Fruit fly (Drosophila melanogaster) S2 (cell line): ENCODE data around the gene slmb.

Source experiments
- CG8478 ChIP-seq: fragments of >200 bp; optimal IDR thresholded peaks from 2 replicates; lab custom pipeline; 2018
- CTCF ChIP-seq, 2 experiments: fragments of >200 bp; optimal IDR thresholded peaks; 2 replicates each; lab custom pipeline; 2018

dm6 chr3R:21096532-21097143 lies 30.6 kb downstream of the slmb start:
- TF ChIP-seq CTCF (optimal IDR thresholded peaks at IDR 0.05; lab: Kevin White, UChicago) = no peak
- no peak for TF ChIP-seq CG8478
